Worm (Caenorhabditis elegans): ENCODE measurements around the gene F46H5.5.

ce11 chrX:7256891-7257290 lies at the start of gene F46H5.5:
- TF ChIP-seq tab-1 (GFP tag; IDR thresholded peaks at IDR 0.05) (no peak), ztf-29 (GFP tag; IDR thresholded peaks at IDR 0.05) (no peak), ref-1 (GFP tag; conservative IDR thresholded peaks at IDR 0.05) (no peak), flt-1 (GFP tag; IDR thresholded peaks at IDR 0.05) (no peak), cog-1 (tag; optimal IDR thresholded peaks at IDR 0.05) (no peak), klf-2 (GFP tag; conservative IDR thresholded peaks at IDR 0.05) (no peak), T22C8.4 (GFP tag; IDR thresholded peaks at IDR 0.05) (no peak), med-1 (GFP tag; optimal IDR thresholded peaks at IDR 0.05; ENCODE audit: insufficient read depth) (no peak), ztf-23 (GFP tag; IDR thresholded peaks at IDR 0.05) (no peak)

Data from whole organism, midembryonic.